Worm (Caenorhabditis elegans): Measurements from ENCODE around the gene Y53F4B.25.

Gene Y53F4B.25

ce11 chrII:15089086-15089895 lies 46.7 kb upstream of the Y53F4B.25 start (continued):
- TF ChIP-seq mes-4 (tag; optimal IDR thresholded peaks at IDR 0.05), result no peak
- TF ChIP-seq ekl-4 (GFP tag; IDR thresholded peaks at IDR 0.05), result no peak
- no peak for TF ChIP-seq egl-18 (GFP tag; IDR thresholded peaks at IDR 0.05)
- no peak for TF ChIP-seq F52B5.7 (tag; optimal IDR thresholded peaks at IDR 0.05)
- 0 out of 2 replicates have a peak, but pooled peaks have one; percentile 11 for TF ChIP-seq egrh-3 (GFP tag; IDR thresholded peaks at IDR 0.05)
- TF ChIP-seq C17E4.6 (GFP tag; IDR thresholded peaks at IDR 0.05), result no peak
- TF ChIP-seq tbp1 (GFP tag; optimal IDR thresholded peaks at IDR 0.05), result no peak
- TF ChIP-seq D2030.7 (GFP tag; IDR thresholded peaks at IDR 0.05), result no peak
- TF ChIP-seq nhr-179 (tag; optimal IDR thresholded peaks at IDR 0.05), result no peak
- TF ChIP-seq madf-3 (GFP tag; IDR thresholded peaks at IDR 0.05), result no peak
- no peak for TF ChIP-seq dox-1 (GFP tag; IDR thresholded peaks at IDR 0.05)
- no peak for TF ChIP-seq Y53F4B.3 (GFP tag; IDR thresholded peaks at IDR 0.05)
- peak; percentile 15 for TF ChIP-seq hrde-1 (tag; optimal IDR thresholded peaks at IDR 0.05; ENCODE audit: borderline replicate concordance)
- TF ChIP-seq snpc-4 (GFP tag; optimal IDR thresholded peaks at IDR 0.05), result no peak
- TF ChIP-seq snpc-4 (tag; optimal IDR thresholded peaks at IDR 0.05), result peak in 2 of 4 experiments; percentile 17 to 28
- no peak for TF ChIP-seq Y56A3A.18 (GFP tag; IDR thresholded peaks at IDR 0.05)
- no peak for TF ChIP-seq ceh-91 (GFP tag; IDR thresholded peaks at IDR 0.05)
- TF ChIP-seq snpc-3.4 (tag; optimal IDR thresholded peaks at IDR 0.05), result peak; percentile 16
- no peak for TF ChIP-seq egl-44 (GFP tag; IDR thresholded peaks at IDR 0.05)
- TF ChIP-seq pha-4 (tag; optimal IDR thresholded peaks at IDR 0.05), result no peak
- TF ChIP-seq F37B4.10 (GFP tag; IDR thresholded peaks at IDR 0.05), result no peak
- TF ChIP-seq xnd-1 (tag; optimal IDR thresholded peaks at IDR 0.05), result no peak
- TF ChIP-seq snpc-1.1 (tag; optimal IDR thresholded peaks at IDR 0.05; ENCODE audit: insufficient read depth), result no peak
- TF ChIP-seq hsf-1 (GFP tag; IDR thresholded peaks at IDR 0.05), result no peak
- TF ChIP-seq sptf-2 (GFP tag; optimal IDR thresholded peaks at IDR 0.05), result no peak
- TF ChIP-seq F55B11.4 (tag; optimal IDR thresholded peaks at IDR 0.05; ENCODE audit: borderline replicate concordance, insufficient read depth), result no peak
- no peak for TF ChIP-seq attf-3 (GFP tag; conservative IDR thresholded peaks at IDR 0.05)
- TF ChIP-seq Y95B8A.8 (GFP tag; IDR thresholded peaks at IDR 0.05), result no peak
- no peak for TF ChIP-seq die-1 (tag; optimal IDR thresholded peaks at IDR 0.05)
- TF ChIP-seq ceh-27 (GFP tag; optimal IDR thresholded peaks at IDR 0.05), result peak; percentile 47
- no peak for TF ChIP-seq ceh-100 (GFP tag; IDR thresholded peaks at IDR 0.05)
- no peak for TF ChIP-seq unc-62 (GFP tag; optimal IDR thresholded peaks at IDR 0.05)
- no peak for TF ChIP-seq B0019.2 (GFP tag; conservative IDR thresholded peaks at IDR 0.05)
- no peak for TF ChIP-seq Y79H2A.3 (GFP tag; conservative IDR thresholded peaks at IDR 0.05)
- TF ChIP-seq Y53G8AR.9 (GFP tag; conservative IDR thresholded peaks at IDR 0.05), result no peak
- TF ChIP-seq lin-35 (GFP tag; optimal IDR thresholded peaks at IDR 0.05), result peak in 1 of 3 experiments; percentile 77
- TF ChIP-seq lag-1 (GFP tag; IDR thresholded peaks at IDR 0.05), result no peak
- no peak for TF ChIP-seq ZK185.1 (tag; optimal IDR thresholded peaks at IDR 0.05; ENCODE audit: poor library complexity, severe bottlenecking)
- 0 out of 2 replicates have a peak, but pooled peaks have one; percentile 21 for TF ChIP-seq ceh-40 (GFP tag; IDR thresholded peaks at IDR 0.05)
- no peak for TF ChIP-seq ccch-3 (GFP tag; optimal IDR thresholded peaks at IDR 0.05)
- no peak for TF ChIP-seq rec-8 (tag; optimal IDR thresholded peaks at IDR 0.05)
- no peak for TF ChIP-seq bed-2 (GFP tag; IDR thresholded peaks at IDR 0.05)
- peak in 1 of 2 experiments; percentile 40 for TF ChIP-seq let-607 (tag; optimal IDR thresholded peaks at IDR 0.05)
- TF ChIP-seq nfya-2 (GFP tag; IDR thresholded peaks at IDR 0.05), result no peak
- no peak for TF ChIP-seq him-1 (tag; optimal IDR thresholded peaks at IDR 0.05)
- no peak for TF ChIP-seq athp-1 (tag; optimal IDR thresholded peaks at IDR 0.05)
